Fruit fly (Drosophila melanogaster) whole organism, embryonic: ENCODE data around the gene CG7966.
A peak's percentile ranks its signal among the peaks of the same experiment; 100 is the strongest.

Source experiments
- Aef1 ChIP-seq: fragments of 200-800 bp; sonication (Bioruptor generic); IDR thresholded peaks from 3 replicates; pipeline ENCODE4 v1.3.6; 2022; ENCODE audit warnings: missing biosample characterization, missing genetic modification characterization
- CG10267 ChIP-seq: fragments of 200-800 bp; sonication (Bioruptor generic); optimal IDR thresholded peaks from 2 replicates; lab custom pipeline; 2018; ENCODE audit warnings: missing biosample characterization, mild to moderate bottlenecking, missing genetic modification characterization, moderate library complexity
- CG10654 ChIP-seq: fragments of 200-800 bp; sonication (Bioruptor generic); optimal IDR thresholded peaks from 2 replicates; lab custom pipeline; 2016; ENCODE audit warnings: missing biosample characterization, missing genetic modification characterization
- CG11398 ChIP-seq: fragments of 200-800 bp; sonication (Bioruptor generic); optimal IDR thresholded peaks from 2 replicates; lab custom pipeline; 2016; ENCODE audit warnings: missing biosample characterization, missing genetic modification characterization
- CG11456 ChIP-seq: fragments of 200-800 bp; sonication (Bioruptor generic); IDR thresholded peaks from 3 replicates; pipeline ENCODE4 v1.3.6; 2022; ENCODE audit warnings: missing biosample characterization, missing genetic modification characterization
- CG12659 ChIP-seq: fragments of 200-800 bp; sonication (Bioruptor generic); optimal IDR thresholded peaks from 3 replicates; lab custom pipeline; 2017; ENCODE audit warnings: mild to moderate bottlenecking, missing biosample characterization, missing genetic modification reagents, missing genetic modification characterization
- CG12769 ChIP-seq: fragments of 200-800 bp; sonication (Bioruptor generic); optimal IDR thresholded peaks from 2 replicates; lab custom pipeline; 2019; ENCODE audit warnings: missing biosample characterization, mild to moderate bottlenecking, missing genetic modification characterization, moderate library complexity
- CG15696 ChIP-seq: fragments of 200-800 bp; sonication (Bioruptor generic); optimal IDR thresholded peaks from 2 replicates; lab custom pipeline; 2019; ENCODE audit warnings: missing biosample characterization, mild to moderate bottlenecking, missing genetic modification characterization, moderate library complexity
- CG1647 ChIP-seq: fragments of 200-800 bp; sonication (Bioruptor generic); optimal IDR thresholded peaks from 3 replicates; lab custom pipeline; 2016; ENCODE audit warnings: missing biosample characterization, missing genetic modification characterization
- CG18619 ChIP-seq: fragments of 200-800 bp; sonication (Bioruptor generic); optimal IDR thresholded peaks from 3 replicates; lab custom pipeline; 2017; ENCODE audit warnings: missing biosample characterization, mild to moderate bottlenecking, missing genetic modification characterization
- CG31388 ChIP-seq: fragments of 200-800 bp; sonication (Bioruptor generic); optimal IDR thresholded peaks from 2 replicates; lab custom pipeline; 2016; ENCODE audit warnings: missing biosample characterization, missing genetic modification characterization
- CG32772 ChIP-seq: fragments of 200-800 bp; sonication (Bioruptor generic); IDR thresholded peaks from 2 replicates; pipeline ENCODE4 v1.3.6; 2022; ENCODE audit warnings: missing biosample characterization, missing genetic modification characterization
- CG3281 ChIP-seq: fragments of 200-800 bp; sonication (Bioruptor generic); optimal IDR thresholded peaks from 3 replicates; lab custom pipeline; 2017; ENCODE audit warnings: missing biosample characterization, mild to moderate bottlenecking, missing genetic modification characterization
- CG4854 ChIP-seq: fragments of 200-800 bp; sonication (Bioruptor generic); optimal IDR thresholded peaks from 2 replicates; lab custom pipeline; 2016; ENCODE audit warnings: missing biosample characterization, missing genetic modification characterization, inconsistent platforms
- CG7372 ChIP-seq: fragments of 200-800 bp; sonication (Bioruptor generic); IDR thresholded peaks from 2 replicates; pipeline ENCODE4 v1.3.6; 2022; ENCODE audit warnings: missing biosample characterization, missing genetic modification characterization
- CG7987 ChIP-seq: fragments of 200-800 bp; sonication (Bioruptor generic); optimal IDR thresholded peaks from 2 replicates; lab custom pipeline; 2018; ENCODE audit warnings: missing biosample characterization, mild to moderate bottlenecking, missing genetic modification characterization, moderate library complexity
- CG8290 ChIP-seq, 3 experiments: fragments of 200-800 bp; sonication (Bioruptor generic); optimal IDR thresholded peaks; 2 replicates each; lab custom pipeline; 2016 to 2019; ENCODE audit warnings: missing biosample characterization in 3 of 3, missing genetic modification characterization in 3 of 3, mild to moderate bottlenecking in 2 of 3, moderate library complexity in 1 of 3
- CTCF ChIP-seq: fragments of 200-800 bp; sonication (Bioruptor generic); optimal IDR thresholded peaks from 2 replicates; lab custom pipeline; 2017; ENCODE audit warnings: missing biosample characterization, mild to moderate bottlenecking, missing genetic modification characterization, moderate library complexity
- Dll ChIP-seq: fragments of 200-800 bp; sonication (Bioruptor generic); IDR thresholded peaks from 4 replicates; pipeline ENCODE4 v1.3.6; 2022; ENCODE audit warnings: missing biosample characterization, missing genetic modification characterization; ENCODE audit not compliant: partially characterized antibody
- Drgx ChIP-seq: fragments of 200-800 bp; sonication (Bioruptor generic); IDR thresholded peaks from 2 replicates; pipeline ENCODE4 v1.3.6; 2022; ENCODE audit warnings: missing biosample characterization, missing genetic modification characterization
- H2.0 ChIP-seq: fragments of 200-800 bp; sonication (Bioruptor generic); IDR thresholded peaks from 2 replicates; pipeline ENCODE4 v1.3.6; 2022; ENCODE audit warnings: missing biosample characterization, missing genetic modification characterization
- Hr3 ChIP-seq: fragments of 200-800 bp; sonication (Bioruptor generic); optimal IDR thresholded peaks from 3 replicates; lab custom pipeline; 2016; ENCODE audit warnings: missing biosample characterization, missing genetic modification characterization
- Hr39 ChIP-seq: fragments of >200 bp; optimal IDR thresholded peaks from 2 replicates; lab custom pipeline; 2017
- Jarid2 ChIP-seq: fragments of 200-800 bp; sonication (Bioruptor generic); optimal IDR thresholded peaks from 3 replicates; lab custom pipeline; 2017; ENCODE audit warnings: mild to moderate bottlenecking, missing biosample characterization, missing genetic modification reagents, missing genetic modification characterization
- Max ChIP-seq: fragments of 200-800 bp; sonication (Bioruptor generic); optimal IDR thresholded peaks from 2 replicates; lab custom pipeline; 2016; ENCODE audit warnings: missing biosample characterization, mild to moderate bottlenecking, missing genetic modification characterization
- Mrtf ChIP-seq: fragments of 200-800 bp; sonication (Bioruptor generic); IDR thresholded peaks from 3 replicates; pipeline ENCODE4 v1.3.6; 2022; ENCODE audit warnings: missing biosample characterization, missing genetic modification characterization
- Myb ChIP-seq: fragments of 200-800 bp; sonication (Bioruptor generic); optimal IDR thresholded peaks from 2 replicates; lab custom pipeline; 2016; ENCODE audit warnings: missing biosample characterization, missing genetic modification characterization
- NfI ChIP-seq: fragments of 200-800 bp; sonication (Bioruptor generic); optimal IDR thresholded peaks from 3 replicates; lab custom pipeline; 2018; ENCODE audit warnings: missing biosample characterization, mild to moderate bottlenecking, missing genetic modification characterization, moderate library complexity
- Rfx ChIP-seq: fragments of 200-800 bp; sonication (Bioruptor generic); IDR thresholded peaks from 2 replicates; pipeline ENCODE4 v1.3.6; 2022; ENCODE audit warnings: missing biosample characterization, missing genetic modification characterization
- Rx ChIP-seq: fragments of 200-800 bp; sonication (Bioruptor generic); IDR thresholded peaks from 2 replicates; pipeline ENCODE4 v1.3.6; 2022; ENCODE audit warnings: missing biosample characterization, missing genetic modification characterization
- Sry-δ ChIP-seq: fragments of 200-800 bp; sonication (Bioruptor generic); optimal IDR thresholded peaks from 2 replicates; lab custom pipeline; 2016; ENCODE audit warnings: missing biosample characterization, missing genetic modification characterization
- Ssrp ChIP-seq: fragments of 200-800 bp; sonication (Bioruptor generic); optimal IDR thresholded peaks from 2 replicates; lab custom pipeline; 2018; ENCODE audit warnings: missing biosample characterization, mild to moderate bottlenecking, missing genetic modification characterization, moderate library complexity
- Taf1 ChIP-seq: fragments of 200-800 bp; sonication (Bioruptor generic); IDR thresholded peaks from 2 replicates; pipeline ENCODE4 v1.3.6; 2022; ENCODE audit warnings: missing biosample characterization, missing genetic modification characterization
- Usf ChIP-seq: fragments of 200-800 bp; sonication (Bioruptor generic); optimal IDR thresholded peaks from 2 replicates; lab custom pipeline; 2017; ENCODE audit warnings: missing genotype, missing biosample characterization, missing genetic modification characterization
- Xbp1 ChIP-seq: fragments of 200-800 bp; sonication (Bioruptor generic); optimal IDR thresholded peaks from 3 replicates; lab custom pipeline; 2016; ENCODE audit warnings: missing biosample characterization, mild to moderate bottlenecking, missing genetic modification characterization
- corto ChIP-seq: fragments of 200-800 bp; sonication (Bioruptor generic); optimal IDR thresholded peaks from 2 replicates; lab custom pipeline; 2016; ENCODE audit warnings: missing biosample characterization, mild to moderate bottlenecking, missing genetic modification characterization, moderate library complexity
- cwo ChIP-seq: fragments of 200-800 bp; sonication (Bioruptor generic); optimal IDR thresholded peaks from 3 replicates; lab custom pipeline; 2017; ENCODE audit warnings: missing biosample characterization, missing genetic modification characterization, mild to moderate bottlenecking, moderate library complexity, missing genetic modification reagents
- dysf ChIP-seq: fragments of 200-800 bp; sonication (Bioruptor generic); IDR thresholded peaks from 3 replicates; pipeline ENCODE4 v1.3.6; 2022; ENCODE audit warnings: missing biosample characterization, missing genetic modification characterization
- ftz-f1 ChIP-seq: fragments of 200-800 bp; sonication (Bioruptor generic); optimal IDR thresholded peaks from 2 replicates; lab custom pipeline; 2016; ENCODE audit warnings: missing biosample characterization, missing genetic modification characterization
- hb ChIP-seq: fragments of 200-800 bp; sonication (Bioruptor generic); IDR thresholded peaks from 3 replicates; pipeline ENCODE4 v1.3.6; 2022; ENCODE audit warnings: missing biosample characterization, missing genetic modification characterization; ENCODE audit not compliant: partially characterized antibody
- lbe ChIP-seq: fragments of 200-800 bp; sonication (Bioruptor generic); optimal IDR thresholded peaks from 2 replicates; lab custom pipeline; 2016; ENCODE audit warnings: missing biosample characterization, mild to moderate bottlenecking, missing genetic modification characterization
- org-1 ChIP-seq: fragments of 200-800 bp; sonication (Bioruptor generic); optimal IDR thresholded peaks from 2 replicates; lab custom pipeline; 2017; ENCODE audit warnings: missing biosample characterization, missing genetic modification characterization
- p53 ChIP-seq: fragments of 200-800 bp; sonication (Bioruptor generic); optimal IDR thresholded peaks from 2 replicates; lab custom pipeline; 2016; ENCODE audit warnings: missing biosample characterization, missing genetic modification characterization
- prd ChIP-seq, 3 experiments: fragments of >200 bp in 2 of 3; fragments of 200-800 bp in 1 of 3; sonication (Bioruptor generic) in 1 of 3; optimal IDR thresholded peaks in 2 of 3; IDR thresholded peaks in 1 of 3; 2 replicates in 2 of 3; 3 replicates in 1 of 3; pipeline versions ENCODE4 v1.3.6 to Lab custom; 2017 to 2022; ENCODE audit warnings: missing biosample characterization in 1 of 3, missing genetic modification characterization in 1 of 3
- psq ChIP-seq: fragments of 200-800 bp; sonication (Bioruptor generic); optimal IDR thresholded peaks from 2 replicates; lab custom pipeline; 2017; ENCODE audit warnings: missing biosample characterization, missing genetic modification characterization
- pum ChIP-seq: fragments of 200-800 bp; sonication (Bioruptor generic); optimal IDR thresholded peaks from 2 replicates; lab custom pipeline; 2016; ENCODE audit warnings: missing biosample characterization, missing genetic modification characterization
- sqz ChIP-seq: fragments of 200-800 bp; sonication (Bioruptor generic); optimal IDR thresholded peaks from 3 replicates; lab custom pipeline; 2018; ENCODE audit warnings: missing biosample characterization, mild to moderate bottlenecking, missing genetic modification characterization
- wdn ChIP-seq: fragments of 200-800 bp; sonication (Bioruptor generic); IDR thresholded peaks from 2 replicates; pipeline ENCODE4 v1.3.6; 2022; ENCODE audit warnings: missing biosample characterization, missing genetic modification characterization

Gene CG7966

DNA sequence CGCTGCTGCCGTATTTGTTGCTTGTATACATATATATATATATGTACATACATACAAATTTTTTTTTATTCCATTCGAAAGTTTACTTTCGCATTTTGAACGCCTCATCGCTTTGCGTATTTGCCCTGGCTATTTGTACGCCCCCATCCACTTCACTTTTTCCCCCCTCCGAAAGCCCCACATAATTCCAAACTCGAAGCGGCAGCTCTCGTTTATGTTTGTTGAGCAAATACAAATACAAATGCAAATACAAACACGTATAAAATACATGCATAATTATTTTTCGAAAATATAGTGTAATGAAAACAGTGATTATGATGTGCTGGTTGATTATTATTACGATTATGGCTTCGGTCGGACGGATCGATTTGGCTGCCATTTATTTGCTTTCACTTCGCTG, 16.8 kb upstream of the CG7966 start (continued):
- peak; percentile 79 for TF ChIP-seq p53 (GFP tag; lab: Kevin White, UChicago)
- 0 out of 2 replicates have a peak, but pooled peaks have one; percentile 16 for TF ChIP-seq Rx (GFP tag; lab: Robert Waterston, UW)
- TF ChIP-seq sqz (GFP tag; lab: Kevin White, UChicago): peak; percentile 93
- peak; percentile 40 for TF ChIP-seq Usf (GFP tag; lab: Kevin White, UChicago)
- peak; percentile 53 for TF ChIP-seq H2.0 (GFP tag; lab: Robert Waterston, UW)
- peak; percentile 60 for TF ChIP-seq NfI (GFP tag; lab: Kevin White, UChicago)
- peak; percentile 76 for TF ChIP-seq CG12659 (GFP tag; lab: Kevin White, UChicago)
- peak; percentile 83 for TF ChIP-seq CG18619
- TF ChIP-seq wdn (GFP tag; lab: Robert Waterston, UW): no peak
- peak; percentile 26 for TF ChIP-seq Myb
- TF ChIP-seq ftz-f1 (GFP tag; lab: Kevin White, UChicago): no peak
- TF ChIP-seq Xbp1 (GFP tag; lab: Kevin White, UChicago): peak; percentile 53
- TF ChIP-seq Taf1 (GFP tag; lab: Robert Waterston, UW): no peak
- TF ChIP-seq pum (GFP tag; lab: Kevin White, UChicago): peak; percentile 71
- TF ChIP-seq Max (GFP tag; lab: Kevin White, UChicago): peak; percentile 69
- no peak; the same call in 2 of the 3 replicates for TF ChIP-seq CG11456 (GFP tag; lab: Robert Waterston, UW)
- peak; percentile 46 for TF ChIP-seq Sry-δ (GFP tag; lab: Kevin White, UChicago)
- no peak for TF ChIP-seq lbe
- peak; percentile 47 for TF ChIP-seq Rfx
- peak; percentile 77 for TF ChIP-seq cwo
- TF ChIP-seq Hr39 (lab: Kevin White, UChicago): no peak
- TF ChIP-seq CG10267: peak; percentile 73
- no peak for TF ChIP-seq corto (GFP tag; lab: Kevin White, UChicago)
- peak; percentile 17; the same call in 1 of the 3 replicates for TF ChIP-seq Aef1 (GFP tag; lab: Robert Waterston, UW)
- no peak for TF ChIP-seq hb (GFP tag; lab: Robert Waterston, UW)
- TF ChIP-seq CG10654 (GFP tag; lab: Kevin White, UChicago): peak; percentile 88
- TF ChIP-seq Ssrp (tag; lab: Kevin White, UChicago): no peak
- peak; percentile 76 for TF ChIP-seq CG11398 (GFP tag; lab: Kevin White, UChicago)
- peak; percentile 75; the same call in 2 of the 3 replicates for TF ChIP-seq Mrtf (GFP tag; lab: Robert Waterston, UW)
- peak; percentile 56 for TF ChIP-seq CG1647 (GFP tag; lab: Kevin White, UChicago)
- TF ChIP-seq dysf (GFP tag; lab: Robert Waterston, UW): peak; percentile 49; the same call in 2 of the 3 replicates
- TF ChIP-seq prd (optimal IDR thresholded peaks at IDR 0.05; lab: Kevin White, UChicago): no peak
- no peak for TF ChIP-seq prd (GFP tag; IDR thresholded peaks at IDR 0.05; lab: Robert Waterston, UW)
- TF ChIP-seq Dll (GFP tag; lab: Robert Waterston, UW): no peak
- TF ChIP-seq Hr3 (GFP tag; lab: Kevin White, UChicago): peak; percentile 58
- TF ChIP-seq Jarid2: peak; percentile 82
- no peak for TF ChIP-seq CG32772 (GFP tag; lab: Robert Waterston, UW)
- no peak for TF ChIP-seq CG7372 (GFP tag; lab: Robert Waterston, UW)
- TF ChIP-seq CTCF (GFP tag; lab: Kevin White, UChicago): peak; percentile 63
- TF ChIP-seq Drgx (GFP tag; lab: Robert Waterston, UW): no peak
- peak; percentile 97 for TF ChIP-seq CG15696 (tag; lab: Kevin White, UChicago)
- no peak for TF ChIP-seq CG12769
- TF ChIP-seq CG3281: peak; percentile 92
- peak; percentile 70 for TF ChIP-seq CG8290 (GFP tag; optimal IDR thresholded peaks at IDR 0.05; lab: Kevin White, UChicago)
- TF ChIP-seq CG8290 (tag; optimal IDR thresholded peaks at IDR 0.05; lab: Kevin White, UChicago): peak; percentile 65 to 95
- TF ChIP-seq CG7987 (GFP tag; lab: Kevin White, UChicago): peak; percentile 98
- TF ChIP-seq org-1: peak; percentile 90
- TF ChIP-seq psq (GFP tag; lab: Kevin White, UChicago): peak; percentile 66
- peak; percentile 80 for TF ChIP-seq CG4854 (GFP tag; lab: Kevin White, UChicago)
- peak; percentile 44 for TF ChIP-seq CG31388 (GFP tag; lab: Kevin White, UChicago)
